Worm (Caenorhabditis elegans) whole organism, young adult: Measurements from ENCODE around the gene C16A3.6.

ENCODE experiments used
- C06A6.2 ChIP-seq: fragments of 200-800 bp; sonication (Bioruptor generic); conservative IDR thresholded peaks from 2 replicates; pipeline ENCODE4 v1.3.6; 2022; ENCODE audit warnings: missing genetic modification characterization, missing compliant biosample characterization
- C17E4.6 ChIP-seq: fragments of 200-800 bp; sonication (Bioruptor generic); IDR thresholded peaks from 2 replicates; pipeline ENCODE4 v1.3.6; 2022; ENCODE audit warnings: missing genetic modification reagents, missing genetic modification characterization, missing compliant biosample characterization
- F33H1.4 ChIP-seq: fragments of 200-800 bp; sonication (Bioruptor generic); IDR thresholded peaks from 2 replicates; pipeline ENCODE4 v1.3.6; 2022; ENCODE audit warnings: missing genetic modification reagents, missing genetic modification characterization, missing compliant biosample characterization
- F37B4.10 ChIP-seq: fragments of 200-800 bp; sonication (Bioruptor generic); IDR thresholded peaks from 2 replicates; pipeline ENCODE4 v1.3.6; 2022; ENCODE audit warnings: missing genetic modification characterization, missing compliant biosample characterization
- F39B2.1 ChIP-seq: fragments of 200-800 bp; sonication (Bioruptor generic); IDR thresholded peaks from 2 replicates; pipeline ENCODE4 v1.3.6; 2022; ENCODE audit warnings: missing genetic modification reagents, missing genetic modification characterization, missing compliant biosample characterization
- K11D2.4 ChIP-seq: fragments of 200-800 bp; sonication (Bioruptor generic); IDR thresholded peaks from 2 replicates; pipeline ENCODE4 v1.3.6; 2022; ENCODE audit warnings: missing genetic modification reagents, missing genetic modification characterization, missing compliant biosample characterization
- T26A5.8 ChIP-seq: sonication (generic microtip); optimal IDR thresholded peaks from 2 replicates; lab custom pipeline; 2016; ENCODE audit warnings: missing genetic modification characterization, missing compliant biosample characterization
- Y53F4B.3 ChIP-seq: fragments of 200-800 bp; sonication (Bioruptor generic); IDR thresholded peaks from 2 replicates; pipeline ENCODE4 v1.3.6; 2022; ENCODE audit warnings: missing genetic modification reagents, missing genetic modification characterization, missing compliant biosample characterization
- aptf-3 ChIP-seq: fragments of 200-800 bp; sonication (Bioruptor generic); IDR thresholded peaks from 2 replicates; pipeline ENCODE4 v1.3.6; 2022; ENCODE audit warnings: missing genetic modification characterization, missing compliant biosample characterization
- atf-7 ChIP-seq: sonication (generic microtip); optimal IDR thresholded peaks from 2 replicates; lab custom pipeline; 2017; ENCODE audit warnings: mild to moderate bottlenecking, missing genetic modification characterization, missing compliant biosample characterization
- attf-3 ChIP-seq: fragments of 200-800 bp; sonication (Bioruptor generic); conservative IDR thresholded peaks from 2 replicates; pipeline ENCODE4 v1.3.6; 2022; ENCODE audit warnings: missing genetic modification reagents, missing genetic modification characterization, missing compliant biosample characterization
- attf-6 ChIP-seq: fragments of 200-800 bp; sonication (Bioruptor generic); IDR thresholded peaks from 2 replicates; pipeline ENCODE4 v1.3.6; 2022; ENCODE audit warnings: missing genetic modification reagents, missing genetic modification characterization, missing compliant biosample characterization
- bed-2 ChIP-seq: fragments of 200-800 bp; sonication (Bioruptor generic); IDR thresholded peaks from 2 replicates; pipeline ENCODE4 v1.3.6; 2022; ENCODE audit warnings: missing genetic modification reagents, missing genetic modification characterization, missing compliant biosample characterization
- ccch-3 ChIP-seq: fragments of 200-800 bp; sonication (Bioruptor generic); optimal IDR thresholded peaks from 2 replicates; lab custom pipeline; 2018; ENCODE audit warnings: mild to moderate bottlenecking, missing genetic modification characterization, missing compliant biosample characterization
- cebp-1 ChIP-seq, 2 experiments: fragments of 200-800 bp in 1 of 2; sonication (Bioruptor generic) in 1 of 2; sonication (generic microtip) in 1 of 2; IDR thresholded peaks in 1 of 2; optimal IDR thresholded peaks in 1 of 2; 2 replicates each; pipeline versions ENCODE4 v1.3.6 to Lab custom; 2017 to 2022; ENCODE audit warnings: missing compliant biosample characterization in 2 of 2, missing genetic modification characterization in 2 of 2, mild to moderate bottlenecking in 1 of 2, missing genetic modification reagents in 1 of 2, moderate library complexity in 1 of 2
- cebp-2 ChIP-seq: fragments of 200-800 bp; sonication (Bioruptor generic); IDR thresholded peaks from 2 replicates; pipeline ENCODE4 v1.3.6; 2022; ENCODE audit warnings: missing genetic modification characterization, missing compliant biosample characterization
- ceh-27 ChIP-seq: fragments of 200-800 bp; sonication (Bioruptor generic); optimal IDR thresholded peaks from 2 replicates; lab custom pipeline; 2018; ENCODE audit warnings: mild to moderate bottlenecking, missing genetic modification characterization, moderate library complexity, missing compliant biosample characterization
- ceh-58 ChIP-seq: fragments of 200-800 bp; sonication (Bioruptor generic); IDR thresholded peaks from 2 replicates; pipeline ENCODE4 v1.3.6; 2022; ENCODE audit warnings: missing genetic modification characterization, missing compliant biosample characterization
- chd-7 ChIP-seq: sonication (generic microtip); optimal IDR thresholded peaks from 2 replicates; lab custom pipeline; 2016; ENCODE audit warnings: mild to moderate bottlenecking, missing genetic modification characterization, moderate library complexity, missing compliant biosample characterization
- die-1 ChIP-seq: sonication (generic microtip); optimal IDR thresholded peaks from 2 replicates; lab custom pipeline; 2016; ENCODE audit warnings: missing genotype, mild to moderate bottlenecking, missing genetic modification characterization, missing compliant biosample characterization
- dpff-1 ChIP-seq: sonication (generic microtip); optimal IDR thresholded peaks from 2 replicates; lab custom pipeline; 2017; ENCODE audit warnings: mild to moderate bottlenecking, missing genetic modification characterization, missing compliant biosample characterization
- egl-18 ChIP-seq: fragments of 200-800 bp; sonication (Bioruptor generic); IDR thresholded peaks from 2 replicates; pipeline ENCODE4 v1.3.6; 2022; ENCODE audit warnings: missing genetic modification reagents, missing genetic modification characterization, missing compliant biosample characterization
- egl-44 ChIP-seq: fragments of 200-800 bp; sonication (Bioruptor generic); IDR thresholded peaks from 2 replicates; pipeline ENCODE4 v1.3.6; 2022; ENCODE audit warnings: missing genetic modification reagents, missing genetic modification characterization, missing compliant biosample characterization
- hlh-12 ChIP-seq: sonication (generic microtip); optimal IDR thresholded peaks from 2 replicates; lab custom pipeline; 2016; ENCODE audit warnings: missing genetic modification characterization, missing compliant biosample characterization
- hmg-1.2 ChIP-seq: fragments of 200-800 bp; sonication (Bioruptor generic); IDR thresholded peaks from 2 replicates; pipeline ENCODE4 v1.3.6; 2022; ENCODE audit warnings: missing genetic modification reagents, missing genetic modification characterization, missing compliant biosample characterization
- hrde-1 ChIP-seq: sonication (generic microtip); optimal IDR thresholded peaks from 2 replicates; lab custom pipeline; 2016; ENCODE audit warnings: missing genetic modification characterization, mild to moderate bottlenecking, missing compliant biosample characterization, moderate library complexity, missing genotype, missing genetic modification reagents, borderline replicate concordance
- hsf-1 ChIP-seq: fragments of 200-800 bp; sonication (Bioruptor generic); IDR thresholded peaks from 2 replicates; pipeline ENCODE4 v1.3.6; 2022; ENCODE audit warnings: missing genetic modification reagents, missing genetic modification characterization, missing compliant biosample characterization
- let-607 ChIP-seq, 2 experiments: fragments of 200-800 bp in 1 of 2; sonication (Bioruptor generic) in 1 of 2; sonication (generic microtip) in 1 of 2; optimal IDR thresholded peaks; 2 replicates each; lab custom pipeline; 2016 to 2018; ENCODE audit warnings: mild to moderate bottlenecking in 2 of 2, missing compliant biosample characterization in 2 of 2, missing genetic modification characterization in 2 of 2, moderate library complexity in 2 of 2, missing genotype in 1 of 2
- lin-26 ChIP-seq: fragments of 200-800 bp; sonication (Bioruptor generic); IDR thresholded peaks from 2 replicates; pipeline ENCODE4 v1.3.6; 2022; ENCODE audit warnings: missing genetic modification reagents, missing genetic modification characterization, missing compliant biosample characterization
- lir-1 ChIP-seq: fragments of 200-800 bp; sonication (Bioruptor generic); conservative IDR thresholded peaks from 2 replicates; pipeline ENCODE4 v1.3.6; 2022; ENCODE audit warnings: missing genetic modification reagents, missing genetic modification characterization, missing compliant biosample characterization
- lsy-27 ChIP-seq: sonication (generic microtip); optimal IDR thresholded peaks from 2 replicates; lab custom pipeline; 2017; ENCODE audit warnings: missing genetic modification characterization, mild to moderate bottlenecking, missing compliant biosample characterization, antibody characterized with exemption, missing genotype, borderline replicate concordance; ENCODE audit not compliant: insufficient read depth
- madf-10 ChIP-seq: sonication (generic microtip); optimal IDR thresholded peaks from 2 replicates; lab custom pipeline; 2016; ENCODE audit warnings: mild to moderate bottlenecking, missing genetic modification characterization, missing compliant biosample characterization
- nhr-179 ChIP-seq: sonication (generic microtip); optimal IDR thresholded peaks from 2 replicates; lab custom pipeline; 2016; ENCODE audit warnings: mild to moderate bottlenecking, missing genetic modification characterization, missing compliant biosample characterization
- nhr-80 ChIP-seq: sonication (generic microtip); optimal IDR thresholded peaks from 2 replicates; lab custom pipeline; 2016; ENCODE audit warnings: missing genetic modification characterization, missing compliant biosample characterization
- repo-1 ChIP-seq: sonication (generic microtip); optimal IDR thresholded peaks from 2 replicates; lab custom pipeline; 2017; ENCODE audit warnings: mild to moderate bottlenecking, missing genetic modification characterization, missing compliant biosample characterization
- sea-2 ChIP-seq: fragments of 200-800 bp; sonication (Bioruptor generic); IDR thresholded peaks from 2 replicates; pipeline ENCODE4 v1.3.6; 2022; ENCODE audit warnings: missing genetic modification characterization, missing compliant biosample characterization
- somi-1 ChIP-seq: fragments of 200-800 bp; sonication (Bioruptor generic); optimal IDR thresholded peaks from 2 replicates; lab custom pipeline; 2018; ENCODE audit warnings: mild to moderate bottlenecking, missing genetic modification characterization, missing compliant biosample characterization
- tlf-1 ChIP-seq: fragments of 200-800 bp; sonication (Bioruptor generic); optimal IDR thresholded peaks from 2 replicates; lab custom pipeline; 2018; ENCODE audit warnings: mild to moderate bottlenecking, missing genetic modification characterization, missing compliant biosample characterization
- unc-130 ChIP-seq: sonication (generic microtip); optimal IDR thresholded peaks from 2 replicates; lab custom pipeline; 2016; ENCODE audit warnings: missing genetic modification reagents, missing genetic modification characterization, missing compliant biosample characterization
- unc-62 ChIP-seq: fragments of 150-350 bp; optimal IDR thresholded peaks from 2 replicates; lab custom pipeline; 2014; ENCODE audit warnings: missing biosample characterization, missing genetic modification reagents, missing genetic modification characterization
- zim-3 ChIP-seq: sonication (generic microtip); optimal IDR thresholded peaks from 2 replicates; lab custom pipeline; 2017; ENCODE audit warnings: mild to moderate bottlenecking, missing genetic modification characterization, moderate library complexity, missing compliant biosample characterization
- ztf-18 ChIP-seq: sonication (generic microtip); optimal IDR thresholded peaks from 2 replicates; lab custom pipeline; 2016; ENCODE audit warnings: missing genotype, mild to moderate bottlenecking, missing genetic modification characterization, missing compliant biosample characterization

Gene C16A3.6

ce11 chrIII:6398124-6398523 lies 19.1 kb downstream of the C16A3.6 start:
- TF ChIP-seq C17E4.6 (GFP tag; lab: Robert Waterston, UW) = no peak
- no peak for TF ChIP-seq lir-1 (GFP tag; lab: Robert Waterston, UW)
- TF ChIP-seq egl-18 (GFP tag; lab: Robert Waterston, UW) = no peak
- no peak for TF ChIP-seq unc-130
- no peak for TF ChIP-seq aptf-3 (GFP tag; lab: Robert Waterston, UW)
- no peak for TF ChIP-seq die-1
- no peak for TF ChIP-seq bed-2
- no peak for TF ChIP-seq egl-44 (GFP tag; lab: Robert Waterston, UW)
- no peak for TF ChIP-seq F33H1.4
- no peak for TF ChIP-seq dpff-1
- no peak for TF ChIP-seq cebp-2 (GFP tag; lab: Robert Waterston, UW)

ce11 chrIII:6399424-6399823 lies 20.4 kb downstream of the C16A3.6 start:
- TF ChIP-seq ccch-3 (no peak), chd-7 (tag; lab: Kevin White, UChicago) (no peak), hsf-1 (GFP tag; lab: Robert Waterston, UW) (no peak), hlh-12 (tag; lab: Kevin White, UChicago) (no peak), egl-18 (GFP tag; lab: Robert Waterston, UW) (no peak), lin-26 (GFP tag; lab: Robert Waterston, UW) (no peak), lir-1 (GFP tag; lab: Robert Waterston, UW) (no peak), repo-1 (tag; lab: Kevin White, UChicago) (no peak), ceh-58 (GFP tag; lab: Robert Waterston, UW) (no peak), Y53F4B.3 (no peak), ceh-27 (GFP tag; lab: Kevin White, UChicago) (no peak), lsy-27 (no peak), let-607 (tag; optimal IDR thresholded peaks at IDR 0.05; lab: Kevin White, UChicago) (no peak), K11D2.4 (GFP tag; lab: Robert Waterston, UW) (no peak), atf-7 (tag; lab: Kevin White, UChicago) (no peak), madf-10 (no peak), dpff-1 (no peak), attf-3 (GFP tag; lab: Robert Waterston, UW) (no peak)
- TF ChIP-seq, all 124 proteins: peak for 0

DNA sequence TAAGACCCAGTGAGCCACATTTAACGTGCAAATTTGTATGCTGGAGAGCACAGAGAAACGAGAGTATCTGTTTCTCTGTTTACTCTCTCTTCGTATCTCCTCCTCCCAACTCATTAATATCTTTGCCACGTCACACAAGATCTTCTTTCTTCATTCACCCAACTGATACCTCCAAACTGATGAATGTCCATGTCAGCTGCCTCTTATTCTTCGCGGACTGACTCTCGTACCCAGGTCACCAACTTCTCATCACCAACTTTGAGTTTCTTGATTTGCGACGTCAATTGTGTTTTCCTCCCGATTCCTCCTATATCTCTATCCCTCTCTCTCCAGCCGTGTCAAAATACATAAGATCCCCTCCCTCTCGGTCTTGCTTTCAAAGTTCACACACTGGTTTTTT lies 23.3 kb downstream of the C16A3.6 start:
- TF ChIP-seq hrde-1 (tag; lab: Kevin White, UChicago) (no peak), somi-1 (peak; percentile 33)
- TF ChIP-seq, all 124 proteins: peak for 1

DNA sequence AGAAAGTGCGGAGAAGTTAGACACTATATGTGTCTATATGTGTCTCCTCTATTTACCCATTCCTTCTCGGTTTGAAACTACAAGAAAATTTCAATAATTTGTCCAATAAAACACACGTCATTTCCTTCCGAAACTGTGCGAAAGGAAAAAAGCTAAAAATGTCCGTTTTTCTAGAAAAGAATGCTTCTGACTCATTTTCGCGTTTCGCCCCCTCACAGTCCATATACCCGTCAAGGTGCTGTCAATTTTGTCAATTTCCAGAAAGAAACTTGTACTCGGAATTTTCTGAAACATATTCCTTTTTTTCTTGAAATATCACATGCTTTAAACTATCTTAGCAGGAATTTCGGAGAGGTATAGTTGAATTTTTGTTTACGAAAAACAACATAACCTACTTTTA lies 23.8 kb downstream of the C16A3.6 start:
- TF ChIP-seq F39B2.1 (GFP tag; lab: Robert Waterston, UW) = no peak
- peak; percentile 81 for TF ChIP-seq unc-62 (GFP tag; lab: Kevin White, UChicago)
- TF ChIP-seq zim-3 (tag; lab: Kevin White, UChicago) = no peak
- TF ChIP-seq nhr-80 (tag; lab: Kevin White, UChicago) = peak; percentile 49
- TF ChIP-seq let-607 (tag; optimal IDR thresholded peaks at IDR 0.05; lab: Kevin White, UChicago) = peak in 1 of 2 experiments; percentile 37
- TF ChIP-seq, all 124 proteins: peak for 3

- TF ChIP-seq cebp-1 (GFP tag; IDR thresholded peaks at IDR 0.05; lab: Robert Waterston, UW) = no peak
- no peak for TF ChIP-seq cebp-1 (tag; optimal IDR thresholded peaks at IDR 0.05; lab: Kevin White, UChicago)
- no peak for TF ChIP-seq ztf-18 (tag; lab: Kevin White, UChicago)
- TF ChIP-seq nhr-179 (tag; lab: Kevin White, UChicago) = no peak
- no peak for TF ChIP-seq F37B4.10
- no peak for TF ChIP-seq attf-6 (GFP tag; lab: Robert Waterston, UW)
- no peak for TF ChIP-seq C06A6.2 (GFP tag; lab: Robert Waterston, UW)
- no peak for TF ChIP-seq sea-2 (GFP tag; lab: Robert Waterston, UW)
- TF ChIP-seq dpff-1 = no peak
- TF ChIP-seq hmg-1.2 (GFP tag; lab: Robert Waterston, UW) = no peak
- TF ChIP-seq unc-130 = no peak
- TF ChIP-seq tlf-1 (GFP tag; lab: Kevin White, UChicago) = no peak
- no peak for TF ChIP-seq die-1
- no peak for TF ChIP-seq T26A5.8
- no peak for TF ChIP-seq hrde-1 (tag; lab: Kevin White, UChicago)
Measured at ce11 chrIII:6405121-6405520, 26.1 kb downstream of the C16A3.6 start.
